Fruit fly (Drosophila melanogaster) Kc167 (cell line): ENCODE data around the gene ntc.

Source experiments
- Myc ChIP-seq: fragments of >200 bp; optimal IDR thresholded peaks from 2 replicates; lab custom pipeline; 2017; ENCODE audit warnings: missing external identifiers
- insv ChIP-seq: fragments of >200 bp; optimal IDR thresholded peaks from 3 replicates; lab custom pipeline; 2018; ENCODE audit warnings: missing external identifiers

- no peak for TF ChIP-seq Myc (lab: Kevin White, UChicago)
- TF ChIP-seq insv = no peak
These were observed 49.1 kb upstream of the ntc start for dm6 chr3L:3855194-3855980.
